Fruit fly (Drosophila melanogaster) whole organism, embryonic: ENCODE measurements around the gene ph-d.

Experiments used
- Antp ChIP-seq: fragments of 200-800 bp; sonication (Bioruptor generic); optimal IDR thresholded peaks from 3 replicates; lab custom pipeline; 2016; ENCODE audit warnings: missing biosample characterization, missing genetic modification characterization
- CG11504 ChIP-seq: fragments of 200-800 bp; sonication (Bioruptor generic); optimal IDR thresholded peaks from 3 replicates; lab custom pipeline; 2019; ENCODE audit warnings: missing biosample characterization, mild to moderate bottlenecking, missing genetic modification characterization, moderate library complexity
- CG11723 ChIP-seq: fragments of 200-800 bp; sonication (Bioruptor generic); optimal IDR thresholded peaks from 2 replicates; lab custom pipeline; 2017; ENCODE audit warnings: missing biosample characterization, mild to moderate bottlenecking, missing genetic modification characterization
- CG14014 ChIP-seq: fragments of 200-800 bp; sonication (Bioruptor generic); IDR thresholded peaks from 2 replicates; pipeline ENCODE4 v1.3.6; 2022; ENCODE audit warnings: missing biosample characterization, missing genetic modification characterization
- CG14050 ChIP-seq: fragments of 200-800 bp; sonication (Bioruptor generic); IDR thresholded peaks from 3 replicates; pipeline ENCODE4 v1.3.6; 2022; ENCODE audit warnings: missing biosample characterization, missing genetic modification characterization
- CG15514 ChIP-seq: fragments of 200-800 bp; sonication (Bioruptor generic); optimal IDR thresholded peaks from 3 replicates; lab custom pipeline; 2017; ENCODE audit warnings: missing biosample characterization, missing genetic modification characterization, mild to moderate bottlenecking, moderate library complexity, missing genetic modification reagents
- CG1647 ChIP-seq: fragments of 200-800 bp; sonication (Bioruptor generic); optimal IDR thresholded peaks from 3 replicates; lab custom pipeline; 2016; ENCODE audit warnings: missing biosample characterization, missing genetic modification characterization
- CG17328 ChIP-seq: fragments of 200-800 bp; sonication (Bioruptor generic); IDR thresholded peaks from 2 replicates; pipeline ENCODE4 v1.3.6; 2022; ENCODE audit warnings: missing biosample characterization, missing genetic modification characterization
- CG17359 ChIP-seq: fragments of 200-800 bp; sonication (Bioruptor generic); optimal IDR thresholded peaks from 3 replicates; lab custom pipeline; 2018; ENCODE audit warnings: missing biosample characterization, mild to moderate bottlenecking, missing genetic modification characterization, moderate library complexity
- CG18599 ChIP-seq: fragments of 200-800 bp; sonication (Bioruptor generic); optimal IDR thresholded peaks from 3 replicates; lab custom pipeline; 2017; ENCODE audit warnings: missing biosample characterization, missing genetic modification characterization, mild to moderate bottlenecking, moderate library complexity, missing genetic modification reagents
- CG30403 ChIP-seq: fragments of 200-800 bp; sonication (Bioruptor generic); optimal IDR thresholded peaks from 3 replicates; lab custom pipeline; 2016; ENCODE audit warnings: missing biosample characterization, missing genetic modification characterization
- CG43689 ChIP-seq: fragments of 200-800 bp; sonication (Bioruptor generic); IDR thresholded peaks from 2 replicates; pipeline ENCODE4 v1.3.6; 2022; ENCODE audit warnings: missing biosample characterization, missing genetic modification characterization
- CG6689 ChIP-seq: fragments of 200-800 bp; sonication (Bioruptor generic); IDR thresholded peaks from 2 replicates; pipeline ENCODE4 v1.3.6; 2022; ENCODE audit warnings: missing biosample characterization, missing genetic modification characterization
- CG7372 ChIP-seq: fragments of 200-800 bp; sonication (Bioruptor generic); IDR thresholded peaks from 2 replicates; pipeline ENCODE4 v1.3.6; 2022; ENCODE audit warnings: missing biosample characterization, missing genetic modification characterization
- CG7839 ChIP-seq: fragments of 200-800 bp; sonication (Bioruptor generic); optimal IDR thresholded peaks from 3 replicates; lab custom pipeline; 2018; ENCODE audit warnings: missing biosample characterization, mild to moderate bottlenecking, missing genetic modification characterization, moderate library complexity
- CG7987 ChIP-seq: fragments of 200-800 bp; sonication (Bioruptor generic); optimal IDR thresholded peaks from 2 replicates; lab custom pipeline; 2018; ENCODE audit warnings: missing biosample characterization, mild to moderate bottlenecking, missing genetic modification characterization, moderate library complexity
- CG8089 ChIP-seq: fragments of 200-800 bp; sonication (Bioruptor generic); optimal IDR thresholded peaks from 3 replicates; lab custom pipeline; 2016; ENCODE audit warnings: missing biosample characterization, missing genetic modification characterization
- CG8388 ChIP-seq: fragments of 200-800 bp; sonication (Bioruptor generic); optimal IDR thresholded peaks from 2 replicates; lab custom pipeline; 2019; ENCODE audit warnings: missing biosample characterization, mild to moderate bottlenecking, missing genetic modification characterization, moderate library complexity
- CG8944 ChIP-seq: fragments of 200-800 bp; sonication (Bioruptor generic); optimal IDR thresholded peaks from 3 replicates; lab custom pipeline; 2016; ENCODE audit warnings: missing biosample characterization, missing genetic modification characterization
- CG9817 ChIP-seq: fragments of 200-800 bp; sonication (Bioruptor generic); optimal IDR thresholded peaks from 2 replicates; lab custom pipeline; 2018; ENCODE audit warnings: missing biosample characterization, mild to moderate bottlenecking, missing genetic modification characterization, moderate library complexity
- D19B ChIP-seq: fragments of 200-800 bp; sonication (Bioruptor generic); optimal IDR thresholded peaks from 2 replicates; lab custom pipeline; 2017; ENCODE audit warnings: missing biosample characterization, mild to moderate bottlenecking, missing genetic modification characterization
- Kr ChIP-seq: fragments of 200-800 bp; sonication (Bioruptor generic); optimal IDR thresholded peaks from 2 replicates; lab custom pipeline; 2017; ENCODE audit warnings: missing biosample characterization, mild to moderate bottlenecking, missing genetic modification characterization
- Max ChIP-seq: fragments of 200-800 bp; sonication (Bioruptor generic); optimal IDR thresholded peaks from 2 replicates; lab custom pipeline; 2016; ENCODE audit warnings: missing biosample characterization, mild to moderate bottlenecking, missing genetic modification characterization
- Med ChIP-seq: fragments of 200-800 bp; sonication (Bioruptor generic); peaks from one replicate; lab custom pipeline; 2016; ENCODE audit warnings: missing biosample characterization, missing genetic modification characterization, mild to moderate bottlenecking, inconsistent platforms, moderate library complexity
- Meics ChIP-seq: fragments of 200-800 bp; sonication (Bioruptor generic); optimal IDR thresholded peaks from 2 replicates; lab custom pipeline; 2017; ENCODE audit warnings: missing biosample characterization, mild to moderate bottlenecking, missing genetic modification characterization
- Myb ChIP-seq: fragments of 200-800 bp; sonication (Bioruptor generic); optimal IDR thresholded peaks from 2 replicates; lab custom pipeline; 2016; ENCODE audit warnings: missing biosample characterization, missing genetic modification characterization
- Six4 ChIP-seq: fragments of 200-800 bp; sonication (Bioruptor generic); optimal IDR thresholded peaks from 2 replicates; lab custom pipeline; 2016; ENCODE audit warnings: missing biosample characterization, missing genetic modification characterization
- bcd ChIP-seq: fragments of 200-800 bp; sonication (Bioruptor generic); optimal IDR thresholded peaks from 2 replicates; lab custom pipeline; 2017; ENCODE audit warnings: missing biosample characterization, mild to moderate bottlenecking, missing genetic modification characterization
- cg ChIP-seq: fragments of 200-800 bp; sonication (Bioruptor generic); optimal IDR thresholded peaks from 3 replicates; lab custom pipeline; 2019; ENCODE audit warnings: missing biosample characterization, mild to moderate bottlenecking, missing genetic modification characterization, moderate library complexity
- cwo ChIP-seq: fragments of 200-800 bp; sonication (Bioruptor generic); optimal IDR thresholded peaks from 3 replicates; lab custom pipeline; 2017; ENCODE audit warnings: missing biosample characterization, missing genetic modification characterization, mild to moderate bottlenecking, moderate library complexity, missing genetic modification reagents
- dpn ChIP-seq, 2 experiments: fragments of 200-800 bp; sonication (Bioruptor generic); optimal IDR thresholded peaks; 3 replicates each; lab custom pipeline; 2016; ENCODE audit warnings: missing biosample characterization in 2 of 2, missing genetic modification characterization in 2 of 2
- dysf ChIP-seq: fragments of 200-800 bp; sonication (Bioruptor generic); IDR thresholded peaks from 3 replicates; pipeline ENCODE4 v1.3.6; 2022; ENCODE audit warnings: missing biosample characterization, missing genetic modification characterization
- gcm2 ChIP-seq: fragments of 200-800 bp; sonication (Bioruptor generic); optimal IDR thresholded peaks from 2 replicates; lab custom pipeline; 2016; ENCODE audit warnings: missing biosample characterization, missing genetic modification characterization
- her ChIP-seq: fragments of 200-800 bp; sonication (Bioruptor generic); optimal IDR thresholded peaks from 2 replicates; lab custom pipeline; 2016; ENCODE audit warnings: missing biosample characterization, missing genetic modification characterization
- klu ChIP-seq: fragments of 200-800 bp; sonication (Bioruptor generic); IDR thresholded peaks from 2 replicates; pipeline ENCODE4 v1.3.6; 2022; ENCODE audit warnings: missing biosample characterization, missing genetic modification characterization
- lola ChIP-seq, 3 experiments: fragments of >200 bp in 2 of 3; fragments of 200-800 bp in 1 of 3; sonication (Bioruptor generic) in 1 of 3; optimal IDR thresholded peaks; 2 replicates each; lab custom pipeline; 2017 to 2019; ENCODE audit warnings: missing biosample characterization in 3 of 3, missing genetic modification characterization in 3 of 3, mild to moderate bottlenecking in 1 of 3, moderate library complexity in 1 of 3
- nmo ChIP-seq: fragments of 200-800 bp; sonication (Bioruptor generic); optimal IDR thresholded peaks from 2 replicates; lab custom pipeline; 2018; ENCODE audit warnings: missing biosample characterization, mild to moderate bottlenecking, missing genetic modification characterization, moderate library complexity
- p53 ChIP-seq: fragments of 200-800 bp; sonication (Bioruptor generic); optimal IDR thresholded peaks from 2 replicates; lab custom pipeline; 2016; ENCODE audit warnings: missing biosample characterization, missing genetic modification characterization
- pb ChIP-seq: fragments of 200-800 bp; sonication (Bioruptor generic); optimal IDR thresholded peaks from 3 replicates; lab custom pipeline; 2016; ENCODE audit warnings: missing biosample characterization, missing genetic modification characterization
- prd ChIP-seq, 3 experiments: fragments of >200 bp in 2 of 3; fragments of 200-800 bp in 1 of 3; sonication (Bioruptor generic) in 1 of 3; optimal IDR thresholded peaks in 2 of 3; IDR thresholded peaks in 1 of 3; 2 replicates in 2 of 3; 3 replicates in 1 of 3; pipeline versions ENCODE4 v1.3.6 to Lab custom; 2017 to 2022; ENCODE audit warnings: missing biosample characterization in 1 of 3, missing genetic modification characterization in 1 of 3
- sc ChIP-seq, 3 experiments: fragments of >200 bp in 2 of 3; fragments of 200-800 bp in 1 of 3; sonication (Bioruptor generic) in 1 of 3; optimal IDR thresholded peaks; 2 replicates in 2 of 3; 3 replicates in 1 of 3; lab custom pipeline; 2017; ENCODE audit warnings: mild to moderate bottlenecking in 1 of 3, missing biosample characterization in 1 of 3, missing genetic modification characterization in 1 of 3, missing genetic modification reagents in 1 of 3
- scrt ChIP-seq: fragments of 200-800 bp; sonication (Bioruptor generic); optimal IDR thresholded peaks from 2 replicates; lab custom pipeline; 2018; ENCODE audit warnings: missing biosample characterization, mild to moderate bottlenecking, missing genetic modification characterization, moderate library complexity
- sob ChIP-seq: fragments of 200-800 bp; sonication (Bioruptor generic); IDR thresholded peaks from 2 replicates; pipeline ENCODE4 v1.3.6; 2022; ENCODE audit warnings: missing biosample characterization, missing genetic modification characterization
- ssp ChIP-seq: fragments of 200-800 bp; sonication (Bioruptor generic); IDR thresholded peaks from 2 replicates; pipeline ENCODE4 v1.3.6; 2022; ENCODE audit warnings: missing biosample characterization, missing genetic modification characterization
- tio ChIP-seq: fragments of 200-800 bp; sonication (Bioruptor generic); optimal IDR thresholded peaks from 2 replicates; lab custom pipeline; 2017; ENCODE audit warnings: missing biosample characterization, missing genetic modification characterization, inconsistent platforms
- zf30C ChIP-seq: fragments of 200-800 bp; sonication (Bioruptor generic); optimal IDR thresholded peaks from 3 replicates; lab custom pipeline; 2018; ENCODE audit warnings: missing biosample characterization, mild to moderate bottlenecking, missing genetic modification characterization

ph-d gene

DNA sequence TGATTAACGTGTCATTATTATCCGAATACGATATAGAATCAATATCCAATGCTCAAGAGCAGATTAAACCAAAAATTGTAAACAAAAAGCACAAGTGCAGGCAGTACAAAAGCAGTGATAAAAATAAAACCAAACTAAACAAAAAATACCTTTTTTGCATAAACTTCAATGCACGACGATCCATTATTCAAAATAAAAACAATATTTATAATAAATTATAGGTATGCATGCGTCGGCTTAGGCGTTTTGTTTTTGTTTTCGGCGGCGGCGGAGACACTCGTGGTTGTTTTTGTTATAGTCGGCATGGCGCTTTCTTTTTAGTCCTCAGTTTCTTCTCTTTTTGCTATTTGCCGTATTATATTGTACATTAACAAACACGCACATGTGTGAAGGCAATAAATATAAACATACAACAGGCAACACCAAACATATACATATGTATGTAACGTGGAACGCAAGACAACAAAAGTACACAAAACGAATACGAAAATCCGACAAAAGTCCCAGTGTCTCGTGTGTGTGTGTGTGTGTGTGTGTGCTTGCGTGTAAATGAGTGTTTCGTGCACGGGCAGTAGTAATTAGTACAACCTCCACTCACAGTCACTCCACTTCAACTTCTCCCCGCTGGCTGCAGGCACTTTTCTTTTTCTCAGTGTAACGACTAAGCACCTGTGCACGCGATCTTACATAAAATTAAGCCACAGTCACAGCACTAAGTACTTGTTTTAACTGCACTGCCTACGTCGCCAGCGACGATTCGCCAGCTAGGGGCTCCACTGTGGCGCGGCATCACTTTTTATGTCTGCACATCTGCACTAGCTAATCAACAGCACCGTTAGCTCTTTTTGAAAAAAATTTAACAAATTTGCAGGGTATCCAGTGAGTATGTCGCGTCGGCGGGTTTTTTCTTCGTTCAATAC lies 13.0 kb upstream of the ph-d start (continued):
- TF ChIP-seq Meics (GFP tag; lab: Kevin White, UChicago) (peak; percentile 57), Kr (GFP tag; lab: Kevin White, UChicago) (no peak), CG7372 (GFP tag; lab: Robert Waterston, UW) (peak; percentile 49), Med (GFP tag; lab: Kevin White, UChicago) (peak; percentile 53), D19B (peak; percentile 69), lola (GFP tag; optimal IDR thresholded peaks at IDR 0.05; lab: Kevin White, UChicago) (peak in 1 of 3 experiments; percentile 21), sob (GFP tag; lab: Robert Waterston, UW) (0 out of 2 replicates have a peak, but pooled peaks have one; percentile 5), gcm2 (GFP tag; lab: Kevin White, UChicago) (no peak), CG11504 (peak; percentile 47), scrt (peak; percentile 26), cg (GFP tag; lab: Kevin White, UChicago) (no peak), CG43689 (GFP tag; lab: Robert Waterston, UW) (no peak), tio (GFP tag; lab: Kevin White, UChicago) (peak; percentile 22), pb (GFP tag; lab: Kevin White, UChicago) (peak; percentile 12), Max (GFP tag; lab: Kevin White, UChicago) (no peak), CG1647 (no peak), her (peak; percentile 3), CG8089 (GFP tag; lab: Kevin White, UChicago) (no peak), CG14014 (GFP tag; lab: Robert Waterston, UW) (0 out of 2 replicates have a peak, but pooled peaks have one; percentile 7), Antp (GFP tag; lab: Kevin White, UChicago) (peak; percentile 34), CG6689 (GFP tag; lab: Robert Waterston, UW) (peak; percentile 37; the same call in 1 of the 2 replicates), CG14050 (GFP tag; lab: Robert Waterston, UW) (peak; percentile 47; the same call in 1 of the 3 replicates), CG18599 (GFP tag; lab: Kevin White, UChicago) (peak; percentile 52), klu (GFP tag; lab: Robert Waterston, UW) (0 out of 2 replicates have a peak, but pooled peaks have one; percentile 40), nmo (GFP tag; lab: Kevin White, UChicago) (peak; percentile 15), CG8388 (GFP tag; lab: Kevin White, UChicago) (peak; percentile 3), CG17328 (GFP tag; lab: Robert Waterston, UW) (peak; percentile 40), Myb (GFP tag; lab: Kevin White, UChicago) (peak; percentile 37), prd (optimal IDR thresholded peaks at IDR 0.05; lab: Kevin White, UChicago) (no peak), prd (GFP tag; IDR thresholded peaks at IDR 0.05; lab: Robert Waterston, UW) (peak; percentile 65; the same call in 2 of the 3 replicates), CG30403 (GFP tag; lab: Kevin White, UChicago) (peak; percentile 56), sc (optimal IDR thresholded peaks at IDR 0.05; lab: Kevin White, UChicago) (no peak), sc (GFP tag; optimal IDR thresholded peaks at IDR 0.05; lab: Kevin White, UChicago) (no peak), dpn (GFP tag; optimal IDR thresholded peaks at IDR 0.05; lab: Kevin White, UChicago) (peak; percentile 12 to 53), CG8944 (GFP tag; lab: Kevin White, UChicago) (peak; percentile 23), CG9817 (tag; lab: Kevin White, UChicago) (peak; percentile 42), bcd (peak; percentile 58), Six4 (GFP tag; lab: Kevin White, UChicago) (no peak), dysf (GFP tag; lab: Robert Waterston, UW) (peak; percentile 68), ssp (peak; percentile 41; the same call in 1 of the 2 replicates), zf30C (GFP tag; lab: Kevin White, UChicago) (peak; percentile 78), CG15514 (peak; percentile 6), CG7839 (peak; percentile 54), cwo (GFP tag; lab: Kevin White, UChicago) (peak; percentile 66), CG11723 (GFP tag; lab: Kevin White, UChicago) (no peak), CG7987 (no peak), p53 (GFP tag; lab: Kevin White, UChicago) (peak; percentile 38), CG17359 (peak; percentile 15)
